Fruit fly (Drosophila melanogaster) whole organism, embryonic: ENCODE data around the gene ash1.

Experiments
- Adf1 ChIP-seq: fragments of 200-800 bp; sonication (Bioruptor generic); IDR thresholded peaks from 2 replicates; pipeline ENCODE4 v1.3.6; 2022; ENCODE audit warnings: missing biosample characterization, missing genetic modification characterization
- CG10267 ChIP-seq: fragments of 200-800 bp; sonication (Bioruptor generic); optimal IDR thresholded peaks from 2 replicates; lab custom pipeline; 2018; ENCODE audit warnings: missing biosample characterization, mild to moderate bottlenecking, missing genetic modification characterization, moderate library complexity
- CG10565 ChIP-seq: fragments of 200-800 bp; sonication (Bioruptor generic); optimal IDR thresholded peaks from 3 replicates; lab custom pipeline; 2016; ENCODE audit warnings: missing biosample characterization, mild to moderate bottlenecking, missing genetic modification characterization
- CG13775 ChIP-seq: fragments of 200-800 bp; sonication (Bioruptor generic); optimal IDR thresholded peaks from 3 replicates; lab custom pipeline; 2017; ENCODE audit warnings: missing biosample characterization, mild to moderate bottlenecking, missing genetic modification characterization
- CG14710 ChIP-seq: fragments of 200-800 bp; sonication (Bioruptor generic); optimal IDR thresholded peaks from 3 replicates; lab custom pipeline; 2019; ENCODE audit warnings: missing biosample characterization, mild to moderate bottlenecking, missing genetic modification characterization, moderate library complexity
- CG14965 ChIP-seq: fragments of 200-800 bp; sonication (Bioruptor generic); optimal IDR thresholded peaks from 2 replicates; lab custom pipeline; 2016; ENCODE audit warnings: missing biosample characterization, missing genetic modification characterization, borderline replicate concordance
- CG15479 ChIP-seq: fragments of 200-800 bp; sonication (Bioruptor generic); optimal IDR thresholded peaks from 3 replicates; lab custom pipeline; 2019; ENCODE audit warnings: missing biosample characterization, mild to moderate bottlenecking, missing genetic modification characterization, moderate library complexity
- CG1603 ChIP-seq: fragments of 200-800 bp; sonication (Bioruptor generic); optimal IDR thresholded peaks from 2 replicates; lab custom pipeline; 2019; ENCODE audit warnings: missing biosample characterization, mild to moderate bottlenecking, missing genetic modification characterization, moderate library complexity
- CG16779 ChIP-seq: fragments of 200-800 bp; sonication (Bioruptor generic); IDR thresholded peaks from 2 replicates; pipeline ENCODE4 v1.3.6; 2022; ENCODE audit warnings: missing biosample characterization, missing genetic modification characterization
- CG30403 ChIP-seq: fragments of 200-800 bp; sonication (Bioruptor generic); optimal IDR thresholded peaks from 3 replicates; lab custom pipeline; 2016; ENCODE audit warnings: missing biosample characterization, missing genetic modification characterization
- CG34376 ChIP-seq: fragments of 200-800 bp; sonication (Bioruptor generic); optimal IDR thresholded peaks from 2 replicates; lab custom pipeline; 2018; ENCODE audit warnings: missing biosample characterization, mild to moderate bottlenecking, missing genetic modification characterization
- CG4617 ChIP-seq: fragments of 200-800 bp; sonication (Bioruptor generic); optimal IDR thresholded peaks from 3 replicates; lab custom pipeline; 2016; ENCODE audit warnings: missing biosample characterization, missing genetic modification characterization, borderline replicate concordance
- CG5180 ChIP-seq: fragments of 200-800 bp; sonication (Bioruptor generic); optimal IDR thresholded peaks from 3 replicates; lab custom pipeline; 2017; ENCODE audit warnings: missing biosample characterization, missing genetic modification characterization, mild to moderate bottlenecking, moderate library complexity, missing genetic modification reagents
- CG6175 ChIP-seq: fragments of 200-800 bp; sonication (Bioruptor generic); IDR thresholded peaks from 3 replicates; pipeline ENCODE4 v1.3.6; 2022; ENCODE audit warnings: missing biosample characterization, missing genetic modification characterization
- CG6765 ChIP-seq: fragments of 200-800 bp; sonication (Bioruptor generic); optimal IDR thresholded peaks from 3 replicates; lab custom pipeline; 2017; ENCODE audit warnings: missing biosample characterization, mild to moderate bottlenecking, missing genetic modification characterization
- CG7372 ChIP-seq: fragments of 200-800 bp; sonication (Bioruptor generic); IDR thresholded peaks from 2 replicates; pipeline ENCODE4 v1.3.6; 2022; ENCODE audit warnings: missing biosample characterization, missing genetic modification characterization
- CG7839 ChIP-seq: fragments of 200-800 bp; sonication (Bioruptor generic); optimal IDR thresholded peaks from 3 replicates; lab custom pipeline; 2018; ENCODE audit warnings: missing biosample characterization, mild to moderate bottlenecking, missing genetic modification characterization, moderate library complexity
- CG8478 ChIP-seq: fragments of >200 bp; optimal IDR thresholded peaks from 2 replicates; lab custom pipeline; 2018
- Dek ChIP-seq: fragments of 200-800 bp; sonication (Bioruptor generic); optimal IDR thresholded peaks from 3 replicates; lab custom pipeline; 2019; ENCODE audit warnings: missing biosample characterization, mild to moderate bottlenecking, missing genetic modification characterization, moderate library complexity
- Dref ChIP-seq: fragments of 200-800 bp; sonication (Bioruptor generic); IDR thresholded peaks from 2 replicates; pipeline ENCODE4 v1.3.6; 2022; ENCODE audit warnings: missing biosample characterization, missing genetic modification characterization
- Elba2 ChIP-seq: fragments of 200-800 bp; sonication (Bioruptor generic); optimal IDR thresholded peaks from 3 replicates; lab custom pipeline; 2016; ENCODE audit warnings: missing biosample characterization, missing genetic modification characterization
- Fer1 ChIP-seq: fragments of 200-800 bp; sonication (Bioruptor generic); optimal IDR thresholded peaks from 2 replicates; lab custom pipeline; 2017; ENCODE audit warnings: missing biosample characterization, mild to moderate bottlenecking, missing genetic modification characterization
- HLH54F ChIP-seq: fragments of 200-800 bp; sonication (Bioruptor generic); optimal IDR thresholded peaks from 3 replicates; lab custom pipeline; 2016; ENCODE audit warnings: missing biosample characterization, missing genetic modification characterization
- Mad ChIP-seq: fragments of 200-800 bp; sonication (Bioruptor generic); optimal IDR thresholded peaks from 2 replicates; lab custom pipeline; 2016; ENCODE audit warnings: missing biosample characterization, missing genetic modification characterization
- Mes4 ChIP-seq: fragments of 200-800 bp; sonication (Bioruptor generic); optimal IDR thresholded peaks from 2 replicates; lab custom pipeline; 2016; ENCODE audit warnings: missing biosample characterization, missing genetic modification characterization
- NFAT ChIP-seq: fragments of 200-800 bp; sonication (Bioruptor generic); IDR thresholded peaks from 2 replicates; pipeline ENCODE4 v1.3.6; 2022; ENCODE audit warnings: missing biosample characterization, missing genetic modification characterization
- NK7.1 ChIP-seq: fragments of 200-800 bp; sonication (Bioruptor generic); optimal IDR thresholded peaks from 3 replicates; lab custom pipeline; 2016; ENCODE audit warnings: missing biosample characterization, missing genetic modification characterization
- Nf-YC ChIP-seq: fragments of 200-800 bp; optimal IDR thresholded peaks from 3 replicates; lab custom pipeline; 2019; ENCODE audit warnings: missing biosample characterization, mild to moderate bottlenecking, missing genetic modification characterization, moderate library complexity
- Optix ChIP-seq: fragments of 200-800 bp; sonication (Bioruptor generic); IDR thresholded peaks from 3 replicates; pipeline ENCODE4 v1.3.6; 2022; ENCODE audit warnings: missing biosample characterization, missing genetic modification characterization
- Side ChIP-seq: fragments of 200-800 bp; sonication (Bioruptor generic); optimal IDR thresholded peaks from 2 replicates; lab custom pipeline; 2016; ENCODE audit warnings: missing biosample characterization, missing genetic modification characterization
- Sry-δ ChIP-seq: fragments of 200-800 bp; sonication (Bioruptor generic); optimal IDR thresholded peaks from 2 replicates; lab custom pipeline; 2016; ENCODE audit warnings: missing biosample characterization, missing genetic modification characterization
- Vsx1 ChIP-seq: fragments of 200-800 bp; sonication (Bioruptor generic); optimal IDR thresholded peaks from 2 replicates; lab custom pipeline; 2017; ENCODE audit warnings: missing biosample characterization, mild to moderate bottlenecking, missing genetic modification characterization, missing genetic modification reagents
- ac ChIP-seq: fragments of 200-800 bp; sonication (Bioruptor generic); optimal IDR thresholded peaks from 3 replicates; lab custom pipeline; 2017; ENCODE audit warnings: missing biosample characterization, mild to moderate bottlenecking, missing genetic modification characterization
- caup ChIP-seq: fragments of 200-800 bp; sonication (Bioruptor generic); optimal IDR thresholded peaks from 3 replicates; lab custom pipeline; 2017; ENCODE audit warnings: missing biosample characterization, mild to moderate bottlenecking, missing genetic modification characterization, moderate library complexity; ENCODE audit not compliant: severe bottlenecking
- corto ChIP-seq: fragments of 200-800 bp; sonication (Bioruptor generic); optimal IDR thresholded peaks from 2 replicates; lab custom pipeline; 2016; ENCODE audit warnings: missing biosample characterization, mild to moderate bottlenecking, missing genetic modification characterization, moderate library complexity
- dimm ChIP-seq: fragments of 200-800 bp; sonication (Bioruptor generic); IDR thresholded peaks from 2 replicates; pipeline ENCODE4 v1.3.6; 2022; ENCODE audit warnings: missing biosample characterization, missing genetic modification characterization
- gsb-n ChIP-seq: fragments of 200-800 bp; sonication (Bioruptor generic); optimal IDR thresholded peaks from 3 replicates; lab custom pipeline; 2018; ENCODE audit warnings: missing biosample characterization, mild to moderate bottlenecking, missing genetic modification characterization
- her ChIP-seq: fragments of 200-800 bp; sonication (Bioruptor generic); optimal IDR thresholded peaks from 2 replicates; lab custom pipeline; 2016; ENCODE audit warnings: missing biosample characterization, missing genetic modification characterization
- inv ChIP-seq: fragments of 200-800 bp; sonication (Bioruptor generic); IDR thresholded peaks from 2 replicates; pipeline ENCODE4 v1.3.6; 2022; ENCODE audit warnings: missing biosample characterization, missing genetic modification characterization; ENCODE audit not compliant: partially characterized antibody
- knrl ChIP-seq: fragments of 200-800 bp; sonication (Bioruptor generic); IDR thresholded peaks from 3 replicates; pipeline ENCODE4 v1.3.6; 2022; ENCODE audit warnings: missing biosample characterization, missing genetic modification characterization; ENCODE audit not compliant: partially characterized antibody
- lilli ChIP-seq: fragments of 200-800 bp; sonication (Bioruptor generic); optimal IDR thresholded peaks from 3 replicates; lab custom pipeline; 2016; ENCODE audit warnings: missing biosample characterization, missing genetic modification characterization
- nom ChIP-seq: fragments of 200-800 bp; sonication (Bioruptor generic); optimal IDR thresholded peaks from 2 replicates; lab custom pipeline; 2017; ENCODE audit warnings: missing biosample characterization, missing genetic modification characterization, mild to moderate bottlenecking, moderate library complexity, missing genetic modification reagents
- peb ChIP-seq: fragments of 200-800 bp; sonication (Bioruptor generic); IDR thresholded peaks from 2 replicates; pipeline ENCODE4 v1.3.6; 2022; ENCODE audit warnings: missing biosample characterization, missing genetic modification characterization
- pho ChIP-seq: fragments of 200-800 bp; sonication (Bioruptor generic); optimal IDR thresholded peaks from 2 replicates; lab custom pipeline; 2016; ENCODE audit warnings: missing biosample characterization, missing genetic modification characterization
- prd ChIP-seq, 3 experiments: fragments of >200 bp in 2 of 3; fragments of 200-800 bp in 1 of 3; sonication (Bioruptor generic) in 1 of 3; optimal IDR thresholded peaks in 2 of 3; IDR thresholded peaks in 1 of 3; 2 replicates in 2 of 3; 3 replicates in 1 of 3; pipeline versions ENCODE4 v1.3.6 to Lab custom; 2017 to 2022; ENCODE audit warnings: missing biosample characterization in 1 of 3, missing genetic modification characterization in 1 of 3
- sim ChIP-seq: fragments of 200-800 bp; sonication (Bioruptor generic); IDR thresholded peaks from 2 replicates; pipeline ENCODE4 v1.3.6; 2022; ENCODE audit warnings: missing biosample characterization, missing genetic modification characterization
- sima ChIP-seq: fragments of 200-800 bp; sonication (Bioruptor generic); optimal IDR thresholded peaks from 2 replicates; lab custom pipeline; 2016; ENCODE audit warnings: missing biosample characterization, missing genetic modification characterization
- tio ChIP-seq: fragments of 200-800 bp; sonication (Bioruptor generic); optimal IDR thresholded peaks from 2 replicates; lab custom pipeline; 2017; ENCODE audit warnings: missing biosample characterization, missing genetic modification characterization, inconsistent platforms
- tll ChIP-seq, 2 experiments: fragments of 200-800 bp in 1 of 2; fragments of >200 bp in 1 of 2; sonication (Bioruptor generic) in 1 of 2; optimal IDR thresholded peaks; 2 replicates each; lab custom pipeline; 2017 to 2019; ENCODE audit warnings: missing biosample characterization in 2 of 2, missing genetic modification characterization in 2 of 2, mild to moderate bottlenecking in 1 of 2, moderate library complexity in 1 of 2
- tup ChIP-seq: fragments of 200-800 bp; sonication (Bioruptor generic); optimal IDR thresholded peaks from 2 replicates; lab custom pipeline; 2016; ENCODE audit warnings: missing biosample characterization, mild to moderate bottlenecking, missing genetic modification characterization, moderate library complexity
- zen2 ChIP-seq: fragments of 200-800 bp; sonication (Bioruptor generic); IDR thresholded peaks from 3 replicates; pipeline ENCODE4 v1.3.6; 2022; ENCODE audit warnings: missing biosample characterization, missing genetic modification characterization; ENCODE audit not compliant: partially characterized antibody

Gene ash1

dm6 chr3L:19561745-19562144, 36.8 kb downstream of the ash1 start (continued):
- TF ChIP-seq Sry-δ (no peak), CG7839 (tag; lab: Kevin White, UChicago) (peak; percentile 30), CG6175 (GFP tag; lab: Robert Waterston, UW) (no peak), CG13775 (GFP tag; lab: Kevin White, UChicago) (no peak), ac (no peak), CG16779 (GFP tag; lab: Robert Waterston, UW) (no peak), CG8478 (no peak), HLH54F (GFP tag; lab: Kevin White, UChicago) (no peak), Nf-YC (tag; lab: Kevin White, UChicago) (no peak), CG7372 (no peak), NFAT (GFP tag; lab: Robert Waterston, UW) (no peak), tll (GFP tag; optimal IDR thresholded peaks at IDR 0.05; lab: Kevin White, UChicago) (no peak), Fer1 (no peak), CG4617 (no peak), lilli (GFP tag; lab: Kevin White, UChicago) (peak; percentile 52), inv (GFP tag; lab: Robert Waterston, UW) (no peak), tup (GFP tag; lab: Kevin White, UChicago) (no peak), CG15479 (GFP tag; lab: Kevin White, UChicago) (no peak), Vsx1 (no peak), CG14710 (tag; lab: Kevin White, UChicago) (no peak), prd (optimal IDR thresholded peaks at IDR 0.05; lab: Kevin White, UChicago) (no peak), prd (GFP tag; IDR thresholded peaks at IDR 0.05; lab: Robert Waterston, UW) (no peak), CG5180 (GFP tag; lab: Kevin White, UChicago) (no peak), dimm (GFP tag; lab: Robert Waterston, UW) (no peak), sim (GFP tag; lab: Robert Waterston, UW) (no peak), Side (GFP tag; lab: Kevin White, UChicago) (no peak), sima (GFP tag; lab: Kevin White, UChicago) (no peak), Dref (GFP tag; lab: Robert Waterston, UW) (no peak), pho (peak; percentile 37), nom (GFP tag; lab: Kevin White, UChicago) (no peak), CG34376 (GFP tag; lab: Kevin White, UChicago) (no peak), CG10267 (tag; lab: Kevin White, UChicago) (peak; percentile 0), Adf1 (no peak), her (no peak), CG10565 (GFP tag; lab: Kevin White, UChicago) (no peak), knrl (GFP tag; lab: Robert Waterston, UW) (no peak), tio (GFP tag; lab: Kevin White, UChicago) (no peak), CG6765 (GFP tag; lab: Kevin White, UChicago) (no peak), gsb-n (tag; lab: Kevin White, UChicago) (no peak), peb (GFP tag; lab: Robert Waterston, UW) (no peak), corto (no peak), NK7.1 (no peak), zen2 (no peak), Mes4 (no peak), CG14965 (GFP tag; lab: Kevin White, UChicago) (no peak), CG1603 (tag; lab: Kevin White, UChicago) (no peak), CG30403 (GFP tag; lab: Kevin White, UChicago) (peak; percentile 66), caup (no peak), Optix (GFP tag; lab: Robert Waterston, UW) (no peak), Dek (tag; lab: Kevin White, UChicago) (no peak), Elba2 (GFP tag; lab: Kevin White, UChicago) (no peak), Mad (GFP tag; lab: Kevin White, UChicago) (no peak)
